Fruit fly (Drosophila melanogaster) whole organism, embryonic: ENCODE results near the gene eIF2alpha.

Source experiments
- Asciz ChIP-seq: fragments of 200-800 bp; sonication (Bioruptor generic); optimal IDR thresholded peaks from 2 replicates; lab custom pipeline; 2017; ENCODE audit warnings: missing biosample characterization, mild to moderate bottlenecking, missing genetic modification characterization, missing genetic modification reagents
- CG10147 ChIP-seq: fragments of 200-800 bp; sonication (Bioruptor generic); optimal IDR thresholded peaks from 2 replicates; lab custom pipeline; 2019; ENCODE audit warnings: missing biosample characterization, mild to moderate bottlenecking, missing genetic modification characterization, moderate library complexity
- CG10654 ChIP-seq: fragments of 200-800 bp; sonication (Bioruptor generic); optimal IDR thresholded peaks from 2 replicates; lab custom pipeline; 2016; ENCODE audit warnings: missing biosample characterization, missing genetic modification characterization
- CG11723 ChIP-seq: fragments of 200-800 bp; sonication (Bioruptor generic); optimal IDR thresholded peaks from 2 replicates; lab custom pipeline; 2017; ENCODE audit warnings: missing biosample characterization, mild to moderate bottlenecking, missing genetic modification characterization
- CG13624 ChIP-seq: fragments of 200-800 bp; sonication (Bioruptor generic); optimal IDR thresholded peaks from 2 replicates; lab custom pipeline; 2016; ENCODE audit warnings: missing biosample characterization, missing genetic modification characterization
- CG15479 ChIP-seq: fragments of 200-800 bp; sonication (Bioruptor generic); optimal IDR thresholded peaks from 3 replicates; lab custom pipeline; 2019; ENCODE audit warnings: missing biosample characterization, mild to moderate bottlenecking, missing genetic modification characterization, moderate library complexity
- CG15601 ChIP-seq: fragments of 200-800 bp; sonication (Bioruptor generic); optimal IDR thresholded peaks from 3 replicates; lab custom pipeline; 2019; ENCODE audit warnings: missing biosample characterization, mild to moderate bottlenecking, missing genetic modification characterization, moderate library complexity
- CG17361 ChIP-seq: fragments of 200-800 bp; sonication (Bioruptor generic); IDR thresholded peaks from 3 replicates; pipeline ENCODE4 v1.3.6; 2022; ENCODE audit warnings: missing biosample characterization, missing genetic modification characterization
- CG17829 ChIP-seq: fragments of 200-800 bp; optimal IDR thresholded peaks from 2 replicates; lab custom pipeline; 2019; ENCODE audit warnings: missing biosample characterization, mild to moderate bottlenecking, missing genetic modification characterization, moderate library complexity
- CG17912 ChIP-seq: fragments of 200-800 bp; sonication (Bioruptor generic); optimal IDR thresholded peaks from 2 replicates; lab custom pipeline; 2018; ENCODE audit warnings: missing biosample characterization, mild to moderate bottlenecking, missing genetic modification characterization
- CG18599 ChIP-seq: fragments of 200-800 bp; sonication (Bioruptor generic); optimal IDR thresholded peaks from 3 replicates; lab custom pipeline; 2017; ENCODE audit warnings: missing biosample characterization, missing genetic modification characterization, mild to moderate bottlenecking, moderate library complexity, missing genetic modification reagents
- CG2116 ChIP-seq: fragments of 200-800 bp; sonication (Bioruptor generic); optimal IDR thresholded peaks from 3 replicates; lab custom pipeline; 2018; ENCODE audit warnings: missing biosample characterization, mild to moderate bottlenecking, missing genetic modification characterization
- CG30431 ChIP-seq: fragments of 200-800 bp; sonication (Bioruptor generic); optimal IDR thresholded peaks from 2 replicates; lab custom pipeline; 2017; ENCODE audit warnings: missing biosample characterization, missing genetic modification characterization
- CG5953 ChIP-seq: fragments of 200-800 bp; sonication (Bioruptor generic); IDR thresholded peaks from 2 replicates; pipeline ENCODE4 v1.3.6; 2022; ENCODE audit warnings: missing biosample characterization, missing genetic modification characterization
- CG6254 ChIP-seq: fragments of 200-800 bp; sonication (Bioruptor generic); optimal IDR thresholded peaks from 3 replicates; lab custom pipeline; 2017; ENCODE audit warnings: mild to moderate bottlenecking, missing biosample characterization, missing genetic modification reagents, missing genetic modification characterization
- CG7372 ChIP-seq: fragments of 200-800 bp; sonication (Bioruptor generic); IDR thresholded peaks from 2 replicates; pipeline ENCODE4 v1.3.6; 2022; ENCODE audit warnings: missing biosample characterization, missing genetic modification characterization
- CG7556 ChIP-seq: fragments of 200-800 bp; sonication (Bioruptor generic); optimal IDR thresholded peaks from 2 replicates; lab custom pipeline; 2017; ENCODE audit warnings: missing biosample characterization, mild to moderate bottlenecking, missing genetic modification characterization
- CG7928 ChIP-seq: fragments of 200-800 bp; sonication (Bioruptor generic); optimal IDR thresholded peaks from 2 replicates; lab custom pipeline; 2017; ENCODE audit warnings: missing biosample characterization, mild to moderate bottlenecking, missing genetic modification characterization
- CG8089 ChIP-seq: fragments of 200-800 bp; sonication (Bioruptor generic); optimal IDR thresholded peaks from 3 replicates; lab custom pipeline; 2016; ENCODE audit warnings: missing biosample characterization, missing genetic modification characterization
- CG8359 ChIP-seq: fragments of 200-800 bp; sonication (Bioruptor generic); optimal IDR thresholded peaks from 2 replicates; lab custom pipeline; 2017; ENCODE audit warnings: missing biosample characterization, mild to moderate bottlenecking, missing genetic modification characterization, borderline replicate concordance
- CG8388 ChIP-seq: fragments of 200-800 bp; sonication (Bioruptor generic); optimal IDR thresholded peaks from 2 replicates; lab custom pipeline; 2019; ENCODE audit warnings: missing biosample characterization, mild to moderate bottlenecking, missing genetic modification characterization, moderate library complexity
- CG9817 ChIP-seq: fragments of 200-800 bp; sonication (Bioruptor generic); optimal IDR thresholded peaks from 2 replicates; lab custom pipeline; 2018; ENCODE audit warnings: missing biosample characterization, mild to moderate bottlenecking, missing genetic modification characterization, moderate library complexity
- Camta ChIP-seq: fragments of 200-800 bp; sonication (Bioruptor generic); optimal IDR thresholded peaks from 2 replicates; lab custom pipeline; 2016; ENCODE audit warnings: missing biosample characterization, missing genetic modification characterization
- GATAe ChIP-seq: fragments of 200-800 bp; sonication (Bioruptor generic); conservative IDR thresholded peaks from 2 replicates; pipeline ENCODE4 v1.3.6; 2022; ENCODE audit warnings: missing biosample characterization, missing genetic modification characterization
- Gug ChIP-seq: fragments of 200-800 bp; sonication (Bioruptor generic); IDR thresholded peaks from 4 replicates; pipeline ENCODE4 v1.3.6; 2022; ENCODE audit warnings: missing biosample characterization, missing genetic modification characterization
- Hand ChIP-seq: fragments of 200-800 bp; sonication (Bioruptor generic); optimal IDR thresholded peaks from 2 replicates; lab custom pipeline; 2017; ENCODE audit warnings: mild to moderate bottlenecking, missing biosample characterization, missing genetic modification reagents, missing genetic modification characterization
- Hey ChIP-seq: fragments of 200-800 bp; sonication (Bioruptor generic); optimal IDR thresholded peaks from 3 replicates; lab custom pipeline; 2018; ENCODE audit warnings: missing biosample characterization, mild to moderate bottlenecking, missing genetic modification characterization
- Hr39 ChIP-seq: fragments of >200 bp; optimal IDR thresholded peaks from 2 replicates; lab custom pipeline; 2017
- Med ChIP-seq: fragments of 200-800 bp; sonication (Bioruptor generic); peaks from one replicate; lab custom pipeline; 2016; ENCODE audit warnings: missing biosample characterization, missing genetic modification characterization, mild to moderate bottlenecking, inconsistent platforms, moderate library complexity
- Meics ChIP-seq: fragments of 200-800 bp; sonication (Bioruptor generic); optimal IDR thresholded peaks from 2 replicates; lab custom pipeline; 2017; ENCODE audit warnings: missing biosample characterization, mild to moderate bottlenecking, missing genetic modification characterization
- Mes4 ChIP-seq: fragments of 200-800 bp; sonication (Bioruptor generic); optimal IDR thresholded peaks from 2 replicates; lab custom pipeline; 2016; ENCODE audit warnings: missing biosample characterization, missing genetic modification characterization
- Neu2 ChIP-seq: fragments of 200-800 bp; sonication (Bioruptor generic); optimal IDR thresholded peaks from 3 replicates; lab custom pipeline; 2016; ENCODE audit warnings: missing biosample characterization, missing genetic modification characterization, borderline replicate concordance
- NfI ChIP-seq: fragments of 200-800 bp; sonication (Bioruptor generic); optimal IDR thresholded peaks from 3 replicates; lab custom pipeline; 2018; ENCODE audit warnings: missing biosample characterization, mild to moderate bottlenecking, missing genetic modification characterization, moderate library complexity
- PHDP ChIP-seq: fragments of 200-800 bp; sonication (Bioruptor generic); optimal IDR thresholded peaks from 3 replicates; lab custom pipeline; 2018; ENCODE audit warnings: missing biosample characterization, mild to moderate bottlenecking, missing genetic modification characterization, moderate library complexity
- Six4 ChIP-seq: fragments of 200-800 bp; sonication (Bioruptor generic); optimal IDR thresholded peaks from 2 replicates; lab custom pipeline; 2016; ENCODE audit warnings: missing biosample characterization, missing genetic modification characterization
- Ssrp ChIP-seq: fragments of 200-800 bp; sonication (Bioruptor generic); optimal IDR thresholded peaks from 2 replicates; lab custom pipeline; 2018; ENCODE audit warnings: missing biosample characterization, mild to moderate bottlenecking, missing genetic modification characterization, moderate library complexity
- Tbp ChIP-seq: fragments of >200 bp; optimal IDR thresholded peaks from 2 replicates; lab custom pipeline; 2018; ENCODE audit warnings: missing biosample characterization, missing genetic modification characterization
- ara ChIP-seq: fragments of 200-800 bp; sonication (Bioruptor generic); IDR thresholded peaks from 2 replicates; pipeline ENCODE4 v1.3.6; 2022; ENCODE audit warnings: missing biosample characterization, missing genetic modification characterization
- disco-r ChIP-seq: fragments of 200-800 bp; sonication (Bioruptor generic); optimal IDR thresholded peaks from 2 replicates; lab custom pipeline; 2016; ENCODE audit warnings: missing biosample characterization, missing genetic modification characterization
- dmrt99B ChIP-seq: fragments of 200-800 bp; sonication (Bioruptor generic); optimal IDR thresholded peaks from 2 replicates; lab custom pipeline; 2018; ENCODE audit warnings: missing biosample characterization, mild to moderate bottlenecking, missing genetic modification characterization, moderate library complexity
- dpn ChIP-seq, 2 experiments: fragments of 200-800 bp; sonication (Bioruptor generic); optimal IDR thresholded peaks; 3 replicates each; lab custom pipeline; 2016; ENCODE audit warnings: missing biosample characterization in 2 of 2, missing genetic modification characterization in 2 of 2
- gt ChIP-seq: fragments of 200-800 bp; sonication (Bioruptor generic); IDR thresholded peaks from 2 replicates; pipeline ENCODE4 v1.3.6; 2022; ENCODE audit warnings: missing biosample characterization, missing genetic modification characterization
- ind ChIP-seq: fragments of 200-800 bp; sonication (Bioruptor generic); optimal IDR thresholded peaks from 3 replicates; lab custom pipeline; 2016; ENCODE audit warnings: missing biosample characterization, missing genetic modification characterization
- klu ChIP-seq: fragments of 200-800 bp; sonication (Bioruptor generic); IDR thresholded peaks from 2 replicates; pipeline ENCODE4 v1.3.6; 2022; ENCODE audit warnings: missing biosample characterization, missing genetic modification characterization
- lbe ChIP-seq: fragments of 200-800 bp; sonication (Bioruptor generic); optimal IDR thresholded peaks from 2 replicates; lab custom pipeline; 2016; ENCODE audit warnings: missing biosample characterization, mild to moderate bottlenecking, missing genetic modification characterization
- nerfin-2 ChIP-seq: fragments of 200-800 bp; sonication (Bioruptor generic); IDR thresholded peaks from 2 replicates; pipeline ENCODE4 v1.3.6; 2022; ENCODE audit warnings: missing biosample characterization, missing genetic modification characterization; ENCODE audit not compliant: partially characterized antibody
- nmo ChIP-seq: fragments of 200-800 bp; sonication (Bioruptor generic); optimal IDR thresholded peaks from 2 replicates; lab custom pipeline; 2018; ENCODE audit warnings: missing biosample characterization, mild to moderate bottlenecking, missing genetic modification characterization, moderate library complexity
- odd ChIP-seq: fragments of 200-800 bp; sonication (Bioruptor generic); optimal IDR thresholded peaks from 2 replicates; lab custom pipeline; 2017; ENCODE audit warnings: missing biosample characterization, mild to moderate bottlenecking, missing genetic modification characterization
- repo ChIP-seq: fragments of 200-800 bp; sonication (Bioruptor generic); optimal IDR thresholded peaks from 2 replicates; lab custom pipeline; 2016; ENCODE audit warnings: missing biosample characterization, missing genetic modification characterization
- sob ChIP-seq: fragments of 200-800 bp; sonication (Bioruptor generic); IDR thresholded peaks from 2 replicates; pipeline ENCODE4 v1.3.6; 2022; ENCODE audit warnings: missing biosample characterization, missing genetic modification characterization
- tll ChIP-seq, 2 experiments: fragments of 200-800 bp in 1 of 2; fragments of >200 bp in 1 of 2; sonication (Bioruptor generic) in 1 of 2; optimal IDR thresholded peaks; 2 replicates each; lab custom pipeline; 2017 to 2019; ENCODE audit warnings: missing biosample characterization in 2 of 2, missing genetic modification characterization in 2 of 2, mild to moderate bottlenecking in 1 of 2, moderate library complexity in 1 of 2
- ttk ChIP-seq: fragments of 200-800 bp; sonication (Bioruptor generic); IDR thresholded peaks from 2 replicates; pipeline ENCODE4 v2.1.2; 2022; ENCODE audit warnings: missing biosample characterization, missing genetic modification characterization

The eIF2alpha gene

dm6 chrX:16446769-16447168 lies at the start of gene eIF2alpha (continued):
- TF ChIP-seq Asciz (GFP tag; lab: Kevin White, UChicago) (no peak), Mes4 (GFP tag; lab: Kevin White, UChicago) (no peak), Gug (GFP tag; lab: Robert Waterston, UW) (no peak), dpn (GFP tag; optimal IDR thresholded peaks at IDR 0.05; lab: Kevin White, UChicago) (no peak), CG13624 (peak; percentile 10), CG5953 (GFP tag; lab: Robert Waterston, UW) (no peak), Hand (no peak), gt (GFP tag; lab: Robert Waterston, UW) (no peak), CG10147 (no peak), CG8388 (no peak), CG2116 (GFP tag; lab: Kevin White, UChicago) (peak; percentile 94), CG10654 (no peak), nmo (GFP tag; lab: Kevin White, UChicago) (peak; percentile 23), CG17361 (GFP tag; lab: Robert Waterston, UW) (no peak), nerfin-2 (GFP tag; lab: Robert Waterston, UW) (peak; percentile 61; the same call in 1 of the 2 replicates), CG6254 (GFP tag; lab: Kevin White, UChicago) (no peak), CG15601 (tag; lab: Kevin White, UChicago) (no peak), Meics (GFP tag; lab: Kevin White, UChicago) (no peak), CG15479 (GFP tag; lab: Kevin White, UChicago) (no peak), PHDP (tag; lab: Kevin White, UChicago) (no peak), GATAe (GFP tag; lab: Robert Waterston, UW) (no peak), CG30431 (GFP tag; lab: Kevin White, UChicago) (no peak), CG8089 (GFP tag; lab: Kevin White, UChicago) (no peak), repo (GFP tag; lab: Kevin White, UChicago) (no peak), CG7372 (no peak), ind (GFP tag; lab: Kevin White, UChicago) (no peak), Neu2 (GFP tag; lab: Kevin White, UChicago) (no peak), CG7556 (no peak), CG17829 (tag; lab: Kevin White, UChicago) (peak; percentile 41), odd (no peak), CG9817 (tag; lab: Kevin White, UChicago) (no peak), ttk (GFP tag; lab: Robert Waterston, UW) (no peak), Six4 (GFP tag; lab: Kevin White, UChicago) (no peak), klu (GFP tag; lab: Robert Waterston, UW) (no peak), CG18599 (no peak), sob (GFP tag; lab: Robert Waterston, UW) (no peak), Med (GFP tag; lab: Kevin White, UChicago) (peak; percentile 63), tll (GFP tag; optimal IDR thresholded peaks at IDR 0.05; lab: Kevin White, UChicago) (no peak), CG17912 (no peak), CG8359 (no peak), disco-r (no peak), ara (no peak), CG11723 (no peak), Tbp (GFP tag; lab: Kevin White, UChicago) (no peak), Hr39 (no peak), dmrt99B (no peak), NfI (GFP tag; lab: Kevin White, UChicago) (no peak), CG7928 (GFP tag; lab: Kevin White, UChicago) (no peak), Ssrp (tag; lab: Kevin White, UChicago) (no peak), lbe (GFP tag; lab: Kevin White, UChicago) (no peak), Camta (GFP tag; lab: Kevin White, UChicago) (no peak), Hey (no peak)
